Worm (Caenorhabditis elegans) whole organism, mixed stage, embryonic: ENCODE data around the gene F38B2.3.

Source experiments
- M03D4.4 ChIP-seq: sonication (generic microtip); optimal IDR thresholded peaks from 2 replicates; lab custom pipeline; 2017; ENCODE audit warnings: mild to moderate bottlenecking, missing genetic modification characterization, missing compliant biosample characterization
- bed-3 ChIP-seq: fragments of 200-800 bp; sonication (Bioruptor generic); optimal IDR thresholded peaks from 3 replicates; lab custom pipeline; 2018; ENCODE audit warnings: mild to moderate bottlenecking, missing genetic modification characterization, moderate library complexity, missing compliant biosample characterization
- ceh-39 ChIP-seq: fragments of 150-350 bp; optimal IDR thresholded peaks from 2 replicates; lab custom pipeline; 2014; ENCODE audit warnings: missing biosample characterization, missing genetic modification characterization
- ceh-43 ChIP-seq: fragments of 200-800 bp; sonication (Bioruptor generic); optimal IDR thresholded peaks from 2 replicates; lab custom pipeline; 2018; ENCODE audit warnings: mild to moderate bottlenecking, missing genetic modification characterization, moderate library complexity, missing compliant biosample characterization
- ceh-83 ChIP-seq: fragments of 200-800 bp; sonication (Bioruptor generic); optimal IDR thresholded peaks from 2 replicates; lab custom pipeline; 2018; ENCODE audit warnings: mild to moderate bottlenecking, missing genetic modification characterization, missing compliant biosample characterization
- drap-1 ChIP-seq: fragments of 200-800 bp; sonication (Bioruptor generic); optimal IDR thresholded peaks from 3 replicates; lab custom pipeline; 2018; ENCODE audit warnings: mild to moderate bottlenecking, missing genetic modification characterization, missing compliant biosample characterization
- flh-1 ChIP-seq: fragments of 200-800 bp; sonication (Bioruptor generic); optimal IDR thresholded peaks from 2 replicates; lab custom pipeline; 2018; ENCODE audit warnings: mild to moderate bottlenecking, missing genetic modification characterization, moderate library complexity, missing compliant biosample characterization
- ham-2 ChIP-seq: fragments of 200-800 bp; sonication (Bioruptor generic); optimal IDR thresholded peaks from 2 replicates; lab custom pipeline; 2018; ENCODE audit warnings: mild to moderate bottlenecking, missing genetic modification characterization, missing compliant biosample characterization
- hlh-1 ChIP-seq: fragments of 150-350 bp; optimal IDR thresholded peaks from 2 replicates; lab custom pipeline; 2014; ENCODE audit warnings: missing biosample characterization, missing genetic modification reagents, missing genetic modification characterization
- lin-13 ChIP-seq: fragments of 150-350 bp; optimal IDR thresholded peaks from 2 replicates; lab custom pipeline; 2014; ENCODE audit warnings: missing biosample characterization, missing genetic modification characterization
- lin-32 ChIP-seq: fragments of 200-800 bp; sonication (Bioruptor generic); optimal IDR thresholded peaks from 2 replicates; lab custom pipeline; 2018; ENCODE audit warnings: mild to moderate bottlenecking, missing genetic modification characterization, missing compliant biosample characterization
- mab-5 ChIP-seq: fragments of 150-350 bp; optimal IDR thresholded peaks from 2 replicates; lab custom pipeline; 2014; ENCODE audit warnings: missing biosample characterization, missing genetic modification characterization
- mep-1 ChIP-seq: fragments of 150-350 bp; optimal IDR thresholded peaks from 2 replicates; lab custom pipeline; 2017; ENCODE audit warnings: missing biosample characterization, missing genetic modification reagents, missing genetic modification characterization, inconsistent platforms
- mls-2 ChIP-seq: sonication (generic microtip); optimal IDR thresholded peaks from 2 replicates; lab custom pipeline; 2016; ENCODE audit warnings: mild to moderate bottlenecking, missing genetic modification characterization, moderate library complexity, missing compliant biosample characterization
- nhr-12 ChIP-seq: fragments of 150-350 bp; optimal IDR thresholded peaks from 2 replicates; lab custom pipeline; 2014; ENCODE audit warnings: missing biosample characterization, missing genetic modification characterization
- nhr-2 ChIP-seq: fragments of 150-350 bp; optimal IDR thresholded peaks from 2 replicates; lab custom pipeline; 2014; ENCODE audit warnings: missing biosample characterization, missing genetic modification characterization
- nhr-28 ChIP-seq: fragments of 150-350 bp; optimal IDR thresholded peaks from 2 replicates; lab custom pipeline; 2014; ENCODE audit warnings: missing biosample characterization, missing genetic modification characterization
- nhr-76 ChIP-seq: sonication (generic microtip); optimal IDR thresholded peaks from 2 replicates; lab custom pipeline; 2017; ENCODE audit warnings: missing biosample characterization, missing genetic modification characterization
- sem-2 ChIP-seq: fragments of 200-800 bp; sonication (Bioruptor generic); optimal IDR thresholded peaks from 2 replicates; lab custom pipeline; 2018; ENCODE audit warnings: mild to moderate bottlenecking, missing genetic modification characterization, missing compliant biosample characterization
- sptf-1 ChIP-seq: sonication (generic microtip); optimal IDR thresholded peaks from 2 replicates; lab custom pipeline; 2017; ENCODE audit warnings: mild to moderate bottlenecking, missing genetic modification characterization, moderate library complexity, missing compliant biosample characterization
- zip-8 ChIP-seq: fragments of 150-350 bp; optimal IDR thresholded peaks from 2 replicates; lab custom pipeline; 2014; ENCODE audit warnings: missing biosample characterization, missing genetic modification characterization
- ztf-11 ChIP-seq: fragments of 150-350 bp; optimal IDR thresholded peaks from 2 replicates; lab custom pipeline; 2014; ENCODE audit warnings: missing biosample characterization, missing genetic modification characterization

The F38B2.3 gene

ce11 chrX:11241479-11241878 lies 44.7 kb downstream of the F38B2.3 start:
- TF ChIP-seq hlh-1 (tag; lab: Kevin White, UChicago) (no peak), M03D4.4 (no peak), mls-2 (tag; lab: Kevin White, UChicago) (no peak), sptf-1 (no peak), ham-2 (no peak), bed-3 (GFP tag; lab: Kevin White, UChicago) (no peak), ztf-11 (tag; lab: Kevin White, UChicago) (no peak), ceh-83 (no peak), zip-8 (tag; lab: Kevin White, UChicago) (no peak), nhr-12 (no peak), flh-1 (GFP tag; lab: Kevin White, UChicago) (no peak), drap-1 (GFP tag; lab: Kevin White, UChicago) (no peak)

ce11 chrX:11240585-11241115 lies 45.5 kb downstream of the F38B2.3 start, which contains the start of gene C34F6.10:
C34F6.10 (minus strand) TSS chrX:11240635.
- TF ChIP-seq ceh-39 (tag; lab: Kevin White, UChicago) (no peak), sem-2 (GFP tag; lab: Kevin White, UChicago) (no peak), flh-1 (GFP tag; lab: Kevin White, UChicago) (no peak), mls-2 (tag; lab: Kevin White, UChicago) (no peak), nhr-2 (no peak), mep-1 (tag; lab: Kevin White, UChicago) (no peak), nhr-76 (tag; lab: Kevin White, UChicago) (no peak), hlh-1 (tag; lab: Kevin White, UChicago) (no peak), mab-5 (tag; lab: Kevin White, UChicago) (no peak), lin-13 (no peak), nhr-12 (no peak), ceh-43 (GFP tag; lab: Kevin White, UChicago) (no peak), lin-32 (no peak), nhr-28 (tag; lab: Kevin White, UChicago) (no peak)
